Fruit fly (Drosophila melanogaster) whole organism, wandering third instar larva: Measurements from ENCODE around the gene Pmvk.
A peak's percentile ranks its signal among the peaks of the same experiment; 100 is the strongest.

Experiments used
- CrebA ChIP-seq: fragments of 200-800 bp; sonication (Bioruptor generic); optimal IDR thresholded peaks from 2 replicates; lab custom pipeline; 2016; ENCODE audit warnings: missing biosample characterization, mild to moderate bottlenecking, missing genetic modification characterization, borderline replicate concordance
- N ChIP-seq: fragments of >200 bp; optimal IDR thresholded peaks from 2 replicates; lab custom pipeline; 2018; ENCODE audit warnings: missing biosample characterization, missing external identifiers, missing genetic modification characterization
- OdsH ChIP-seq: fragments of 200-800 bp; sonication (Bioruptor generic); optimal IDR thresholded peaks from 2 replicates; lab custom pipeline; 2016; ENCODE audit warnings: missing biosample characterization, mild to moderate bottlenecking, missing genetic modification characterization

DNA sequence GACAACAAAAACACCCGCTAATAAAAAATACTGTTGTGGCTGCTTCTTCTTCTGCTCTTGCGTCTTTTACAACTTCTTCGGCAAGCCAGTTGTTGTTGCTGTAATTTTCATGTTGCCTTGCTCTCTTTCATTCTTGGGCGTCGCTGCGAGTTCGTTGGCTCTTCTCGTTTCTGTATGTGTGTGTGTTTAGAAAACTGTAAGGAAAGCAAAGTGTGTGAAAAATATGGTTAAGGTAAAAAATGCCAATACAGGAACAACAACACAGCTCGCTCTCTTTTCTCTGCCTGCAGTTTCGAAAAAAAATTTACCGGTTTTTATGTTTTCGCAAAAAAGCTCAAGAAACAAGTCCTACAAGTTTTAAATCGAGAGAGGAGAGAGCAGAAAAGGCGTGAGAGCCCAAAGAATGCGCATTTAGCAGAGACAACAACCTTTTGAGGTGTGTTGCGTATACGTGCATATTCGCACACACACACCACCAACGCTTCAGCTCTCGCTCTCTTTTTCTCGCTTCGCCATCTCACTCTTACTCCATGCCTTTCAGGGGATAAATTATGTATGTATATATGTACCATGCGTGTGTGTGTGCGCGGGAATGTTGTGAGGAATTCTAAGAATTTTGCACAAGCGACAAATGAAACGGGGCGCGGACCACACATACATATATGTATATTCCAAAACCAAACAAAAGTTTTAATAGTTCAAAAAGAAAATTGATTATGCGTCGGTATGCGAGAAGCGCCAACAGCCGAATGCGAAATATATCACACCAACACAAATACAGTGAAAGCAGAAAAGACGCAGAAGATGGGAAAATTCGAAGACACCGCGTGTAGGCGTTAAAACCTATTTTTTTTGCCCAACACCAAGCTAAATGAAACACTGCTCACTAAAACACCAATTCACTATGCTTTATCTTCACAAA lies 8.3 kb downstream of the Pmvk start:
- TF ChIP-seq N = peak; percentile 94
- no peak for TF ChIP-seq CrebA
- no peak for TF ChIP-seq OdsH (GFP tag; lab: Kevin White, UChicago)
